Worm (Caenorhabditis elegans) whole organism, L4 larva: ENCODE results near the gene K01G12.22.

Source experiments
- aly-2 ChIP-seq: sonication (generic microtip); optimal IDR thresholded peaks from 2 replicates; lab custom pipeline; 2018; ENCODE audit warnings: missing biosample characterization, missing genetic modification characterization
- jun-1 ChIP-seq: fragments of 150-350 bp; optimal IDR thresholded peaks from 2 replicates; lab custom pipeline; 2014; ENCODE audit warnings: missing biosample characterization, missing genetic modification reagents, missing genetic modification characterization
- mxl-3 ChIP-seq: fragments of 200-800 bp; sonication (Bioruptor generic); optimal IDR thresholded peaks from 2 replicates; lab custom pipeline; 2018; ENCODE audit warnings: mild to moderate bottlenecking, missing genetic modification characterization, missing compliant biosample characterization
- unc-39 ChIP-seq: sonication (generic microtip); optimal IDR thresholded peaks from 2 replicates; lab custom pipeline; 2017; ENCODE audit warnings: missing biosample characterization, missing genetic modification characterization
- ztf-11 ChIP-seq: fragments of 150-350 bp; optimal IDR thresholded peaks from 2 replicates; lab custom pipeline; 2014; ENCODE audit warnings: missing biosample characterization, missing genetic modification characterization

- TF ChIP-seq jun-1 (tag; lab: Kevin White, UChicago), result no peak
- no peak for TF ChIP-seq ztf-11 (tag; lab: Kevin White, UChicago)
- TF ChIP-seq aly-2 (tag; lab: Kevin White, UChicago), result no peak
- TF ChIP-seq mxl-3 (GFP tag; lab: Kevin White, UChicago), result no peak
- TF ChIP-seq unc-39, result no peak
These were observed 49.5 kb downstream of the K01G12.22 start, which contains the start of gene Y64G10A.10 for ce11 chrIV:14241382-14242122.
